Worm (Caenorhabditis elegans) whole organism, midembryonic: ENCODE measurements around the gene gtf-2F1.

Experiments
- T22C8.4 ChIP-seq: fragments of 200-800 bp; sonication (Bioruptor generic); IDR thresholded peaks from 2 replicates; pipeline ENCODE4 v1.3.6; 2022; ENCODE audit warnings: missing genetic modification characterization, missing compliant biosample characterization
- cog-1 ChIP-seq: sonication (generic microtip); optimal IDR thresholded peaks from 2 replicates; lab custom pipeline; 2016; ENCODE audit warnings: missing genetic modification characterization, missing compliant biosample characterization
- flt-1 ChIP-seq: fragments of 200-800 bp; sonication (Bioruptor generic); IDR thresholded peaks from 2 replicates; pipeline ENCODE4 v1.3.6; 2022; ENCODE audit warnings: missing genetic modification characterization, missing compliant biosample characterization
- klf-2 ChIP-seq: fragments of 200-800 bp; sonication (Bioruptor generic); conservative IDR thresholded peaks from 2 replicates; pipeline ENCODE4 v1.3.6; 2022; ENCODE audit warnings: missing genetic modification reagents, missing genetic modification characterization, missing compliant biosample characterization
- med-1 ChIP-seq: sonication (generic microtip); optimal IDR thresholded peaks from 2 replicates; lab custom pipeline; 2017; ENCODE audit warnings: missing genetic modification characterization, mild to moderate bottlenecking, missing compliant biosample characterization, antibody characterized with exemption, missing genetic modification reagents; ENCODE audit not compliant: insufficient read depth
- ref-1 ChIP-seq: fragments of 200-800 bp; sonication (Bioruptor generic); conservative IDR thresholded peaks from 2 replicates; pipeline ENCODE4 v1.3.6; 2022; ENCODE audit warnings: missing genetic modification reagents, missing genetic modification characterization, missing compliant biosample characterization
- tab-1 ChIP-seq: fragments of 200-800 bp; sonication (Bioruptor generic); IDR thresholded peaks from 2 replicates; pipeline ENCODE4 v1.3.6; 2022; ENCODE audit warnings: missing genetic modification characterization, missing compliant biosample characterization
- ztf-23 ChIP-seq: fragments of 200-800 bp; sonication (Bioruptor generic); IDR thresholded peaks from 2 replicates; pipeline ENCODE4 v1.3.6; 2022; ENCODE audit warnings: missing genetic modification reagents, missing genetic modification characterization, missing compliant biosample characterization
- ztf-29 ChIP-seq: fragments of 200-800 bp; sonication (Bioruptor generic); IDR thresholded peaks from 2 replicates; pipeline ENCODE4 v1.3.6; 2022; ENCODE audit warnings: missing genetic modification reagents, missing genetic modification characterization, missing compliant biosample characterization

The gtf-2F1 gene

ce11 chrII:4301307-4301706 lies at the start of gene gtf-2F1:
TSS of gene gtf-2F1 (plus strand) at chrII:4301607.
- TF ChIP-seq med-1 (GFP tag; lab: Kevin White, UChicago) (no peak), ref-1 (GFP tag; lab: Robert Waterston, UW) (no peak), T22C8.4 (GFP tag; lab: Robert Waterston, UW) (no peak), tab-1 (GFP tag; lab: Robert Waterston, UW) (no peak), ztf-29 (GFP tag; lab: Robert Waterston, UW) (no peak), ztf-23 (no peak), cog-1 (no peak), flt-1 (GFP tag; lab: Robert Waterston, UW) (no peak), klf-2 (GFP tag; lab: Robert Waterston, UW) (no peak)

- TF ChIP-seq T22C8.4 (GFP tag; lab: Robert Waterston, UW) = peak; percentile 89
- no peak for TF ChIP-seq med-1 (GFP tag; lab: Kevin White, UChicago)
- TF ChIP-seq klf-2 (GFP tag; lab: Robert Waterston, UW) = no peak
- no peak for TF ChIP-seq flt-1 (GFP tag; lab: Robert Waterston, UW)
- no peak for TF ChIP-seq cog-1
- TF ChIP-seq ref-1 (GFP tag; lab: Robert Waterston, UW) = no peak
- TF ChIP-seq tab-1 (GFP tag; lab: Robert Waterston, UW) = no peak
- no peak for TF ChIP-seq ztf-29 (GFP tag; lab: Robert Waterston, UW)
Measured at ce11 chrII:4256541-4257001, 44.8 kb upstream of the gtf-2F1 start, which contains the start of gene C16A11.7. TSS of gene C16A11.7 (minus strand) at chrII:4256951.

- no peak for TF ChIP-seq T22C8.4 (GFP tag; lab: Robert Waterston, UW)
- no peak for TF ChIP-seq ztf-23
- no peak for TF ChIP-seq med-1 (GFP tag; lab: Kevin White, UChicago)
- no peak for TF ChIP-seq ref-1 (GFP tag; lab: Robert Waterston, UW)
- no peak for TF ChIP-seq klf-2 (GFP tag; lab: Robert Waterston, UW)
- TF ChIP-seq flt-1 (GFP tag; lab: Robert Waterston, UW) = no peak
- TF ChIP-seq tab-1 (GFP tag; lab: Robert Waterston, UW) = no peak
- no peak for TF ChIP-seq cog-1
- TF ChIP-seq ztf-29 (GFP tag; lab: Robert Waterston, UW) = no peak
Measured at ce11 chrII:4258683-4259082, 42.7 kb upstream of the gtf-2F1 start, which contains the start of gene clec-135. TSS of gene clec-135 (minus strand) at chrII:4258783.

- TF ChIP-seq ztf-23 = no peak
- no peak for TF ChIP-seq klf-2 (GFP tag; lab: Robert Waterston, UW)
- TF ChIP-seq ztf-29 (GFP tag; lab: Robert Waterston, UW) = no peak
- no peak for TF ChIP-seq ref-1 (GFP tag; lab: Robert Waterston, UW)
- no peak for TF ChIP-seq tab-1 (GFP tag; lab: Robert Waterston, UW)
- no peak for TF ChIP-seq cog-1
- TF ChIP-seq T22C8.4 (GFP tag; lab: Robert Waterston, UW) = no peak
- no peak for TF ChIP-seq flt-1 (GFP tag; lab: Robert Waterston, UW)
- TF ChIP-seq med-1 (GFP tag; lab: Kevin White, UChicago) = no peak
Measured at ce11 chrII:4267711-4268110, 33.7 kb upstream of the gtf-2F1 start.

ce11 chrII:4275637-4276252 lies 25.7 kb upstream of the gtf-2F1 start, which contains the start of gene npr-42:
TSS of gene npr-42 (plus strand) at chrII:4276202.
- TF ChIP-seq ztf-23 (no peak), T22C8.4 (GFP tag; lab: Robert Waterston, UW) (no peak)

ce11 chrII:4276924-4277323 lies 24.5 kb upstream of the gtf-2F1 start:
- no peak for TF ChIP-seq tab-1 (GFP tag; lab: Robert Waterston, UW)
- no peak for TF ChIP-seq cog-1
- no peak for TF ChIP-seq T22C8.4 (GFP tag; lab: Robert Waterston, UW)
- TF ChIP-seq med-1 (GFP tag; lab: Kevin White, UChicago) = no peak
- no peak for TF ChIP-seq ztf-23

ce11 chrII:4277639-4278038 lies 23.8 kb upstream of the gtf-2F1 start:
- TF ChIP-seq ztf-29 (GFP tag; lab: Robert Waterston, UW) (0 out of 2 replicates have a peak, but pooled peaks have one; percentile 32), T22C8.4 (GFP tag; lab: Robert Waterston, UW) (no peak)

ce11 chrII:4281743-4282142 lies 19.7 kb upstream of the gtf-2F1 start, which contains the start of gene C01F1.5:
TSS of gene C01F1.5 (minus strand) at chrII:4281845.
- TF ChIP-seq ztf-23 (no peak), flt-1 (GFP tag; lab: Robert Waterston, UW) (0 out of 2 replicates have a peak, but pooled peaks have one; percentile 34)

ce11 chrII:4284305-4285193 lies 16.9 kb upstream of the gtf-2F1 start:
- no peak for TF ChIP-seq T22C8.4 (GFP tag; lab: Robert Waterston, UW)
- TF ChIP-seq tab-1 (GFP tag; lab: Robert Waterston, UW) = no peak
- no peak for TF ChIP-seq klf-2 (GFP tag; lab: Robert Waterston, UW)
- TF ChIP-seq ref-1 (GFP tag; lab: Robert Waterston, UW) = no peak
- no peak for TF ChIP-seq ztf-29 (GFP tag; lab: Robert Waterston, UW)
- no peak for TF ChIP-seq ztf-23
- TF ChIP-seq med-1 (GFP tag; lab: Kevin White, UChicago) = no peak
- TF ChIP-seq flt-1 (GFP tag; lab: Robert Waterston, UW) = no peak
- no peak for TF ChIP-seq cog-1
